Fruit fly (Drosophila melanogaster) whole organism, wandering third instar larva: ENCODE results near the gene ssx.

Experiments
- Abd-B ChIP-seq: fragments of >200 bp; optimal IDR thresholded peaks from 2 replicates; lab custom pipeline; 2017; ENCODE audit warnings: missing biosample characterization, missing genetic modification characterization
- Hr78 ChIP-seq: fragments of >200 bp; optimal IDR thresholded peaks from 2 replicates; lab custom pipeline; 2017; ENCODE audit warnings: missing biosample characterization, missing genetic modification characterization
- Myc ChIP-seq: fragments of >200 bp; optimal IDR thresholded peaks from 2 replicates; lab custom pipeline; 2017
- br ChIP-seq: fragments of 200-800 bp; sonication (Bioruptor generic); optimal IDR thresholded peaks from 2 replicates; lab custom pipeline; 2016; ENCODE audit warnings: missing biosample characterization, missing genetic modification characterization
- dl ChIP-seq, 2 experiments: fragments of 175-275, 200-275 bp in 1 of 2; fragments of 200-275 bp in 1 of 2; sonication (Bioruptor generic); optimal IDR thresholded peaks; lab custom pipeline; 2018; ENCODE audit warnings: mild to moderate bottlenecking in 2 of 2, missing biosample characterization in 2 of 2, missing genetic modification characterization in 2 of 2, moderate library complexity in 2 of 2; ENCODE audit not compliant: partially characterized antibody in 2 of 2, insufficient read depth in 1 of 2
- dsf ChIP-seq: sonication (Bioruptor generic); optimal IDR thresholded peaks from 2 replicates; lab custom pipeline; 2016; ENCODE audit warnings: missing biosample characterization, missing genetic modification characterization, borderline replicate concordance
- ey ChIP-seq: fragments of 200-800 bp; sonication (Bioruptor generic); optimal IDR thresholded peaks from 2 replicates; lab custom pipeline; 2016; ENCODE audit warnings: missing biosample characterization, missing genetic modification characterization
- fru ChIP-seq: fragments of 200-800 bp; sonication (Bioruptor generic); optimal IDR thresholded peaks from 3 replicates; lab custom pipeline; 2016; ENCODE audit warnings: missing biosample characterization, mild to moderate bottlenecking, missing genetic modification characterization
- lola ChIP-seq: fragments of >200 bp; optimal IDR thresholded peaks from 2 replicates; lab custom pipeline; 2017; ENCODE audit warnings: missing biosample characterization, missing genetic modification characterization
- pan ChIP-seq: fragments of >200 bp; optimal IDR thresholded peaks from 2 replicates; lab custom pipeline; 2017
- psq ChIP-seq: fragments of 200-800 bp; sonication (Bioruptor generic); optimal IDR thresholded peaks from 3 replicates; lab custom pipeline; 2017; ENCODE audit warnings: missing biosample characterization, mild to moderate bottlenecking, missing genetic modification characterization, moderate library complexity
- woc ChIP-seq: sonication (Bioruptor generic); optimal IDR thresholded peaks from 2 replicates; lab custom pipeline; 2016; ENCODE audit warnings: missing biosample characterization, mild to moderate bottlenecking, missing genetic modification characterization

DNA sequence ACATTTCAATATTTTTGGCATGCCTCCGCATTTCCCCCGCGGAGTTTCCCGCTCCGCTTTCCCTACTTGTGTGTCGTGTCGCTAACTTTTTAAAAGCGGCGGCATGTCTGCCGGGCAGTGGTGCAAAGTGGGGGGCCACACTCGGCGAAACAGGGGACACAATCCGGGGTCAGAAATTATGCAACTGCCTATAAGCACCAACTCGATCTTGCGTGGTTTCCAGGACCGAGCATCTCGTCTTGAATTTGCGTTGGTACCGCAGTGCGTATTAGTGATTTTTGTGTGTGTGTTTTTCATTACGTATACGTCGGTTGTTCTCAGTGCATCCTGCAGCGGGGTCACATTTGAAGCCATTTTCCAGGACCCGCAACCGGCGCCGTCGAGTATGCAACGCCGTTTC, 37.3 kb downstream of the ssx start:
- no peak for TF ChIP-seq dl (GFP tag; optimal IDR thresholded peaks at IDR 0.05; lab: Kevin White, UChicago; ENCODE audit: insufficient read depth in 1 of 2, partially characterized antibody in 2 of 2)
- TF ChIP-seq Myc (lab: Kevin White, UChicago), result no peak
- TF ChIP-seq ey (GFP tag; lab: Kevin White, UChicago), result no peak
- TF ChIP-seq dsf, result no peak
- no peak for TF ChIP-seq fru (GFP tag; lab: Kevin White, UChicago)
- no peak for TF ChIP-seq br (GFP tag; lab: Kevin White, UChicago)
- no peak for TF ChIP-seq Abd-B
- TF ChIP-seq woc (GFP tag; lab: Kevin White, UChicago), result no peak
- no peak for TF ChIP-seq Hr78
- no peak for TF ChIP-seq lola (GFP tag; lab: Kevin White, UChicago)
- TF ChIP-seq psq (GFP tag; lab: Kevin White, UChicago), result no peak
- no peak for TF ChIP-seq pan
